Worm (Caenorhabditis elegans) whole organism, early embryonic: ENCODE data around the gene srg-33.

Experiments used
- aly-1 ChIP-seq: sonication (generic microtip); optimal IDR thresholded peaks from 2 replicates; lab custom pipeline; 2016; ENCODE audit warnings: missing genetic modification characterization, missing compliant biosample characterization
- ama-1 ChIP-seq: fragments of 150-350 bp; optimal IDR thresholded peaks from 2 replicates; lab custom pipeline; 2014
- ceh-13 ChIP-seq: fragments of 200-800 bp; sonication (Bioruptor generic); optimal IDR thresholded peaks from 2 replicates; lab custom pipeline; 2018; ENCODE audit warnings: mild to moderate bottlenecking, missing genetic modification characterization, missing compliant biosample characterization
- flt-1 ChIP-seq: fragments of 200-800 bp; sonication (Bioruptor generic); IDR thresholded peaks from 2 replicates; pipeline ENCODE4 v1.3.6; 2022; ENCODE audit warnings: missing genetic modification characterization, missing compliant biosample characterization
- hmbx-1 ChIP-seq: sonication (generic microtip); optimal IDR thresholded peaks from 2 replicates; lab custom pipeline; 2016; ENCODE audit warnings: mild to moderate bottlenecking, missing genetic modification characterization, missing compliant biosample characterization
- hmg-4 ChIP-seq: fragments of 200-800 bp; sonication (Bioruptor generic); optimal IDR thresholded peaks from 2 replicates; lab custom pipeline; 2018; ENCODE audit warnings: mild to moderate bottlenecking, missing genetic modification characterization, missing compliant biosample characterization
- scrt-1 ChIP-seq: fragments of 200-800 bp; sonication (Bioruptor generic); IDR thresholded peaks from 2 replicates; pipeline ENCODE4 v1.3.6; 2022; ENCODE audit warnings: missing genetic modification characterization, missing compliant biosample characterization
- tbx-11 ChIP-seq: fragments of 200-800 bp; sonication (Bioruptor generic); IDR thresholded peaks from 2 replicates; pipeline ENCODE4 v1.3.6; 2022; ENCODE audit warnings: missing genetic modification characterization, missing compliant biosample characterization
- tra-4 ChIP-seq: sonication (generic microtip); optimal IDR thresholded peaks from 2 replicates; lab custom pipeline; 2017; ENCODE audit warnings: missing genetic modification characterization, missing compliant biosample characterization

ce11 chrV:8282933-8283332 is 8.9 kb upstream of the srg-33 start:
- TF ChIP-seq ama-1 (lab: Kevin White, UChicago) (no peak), ceh-13 (GFP tag; lab: Kevin White, UChicago) (no peak), scrt-1 (no peak), hmg-4 (GFP tag; lab: Kevin White, UChicago) (no peak), tbx-11 (GFP tag; lab: Robert Waterston, UW) (no peak), flt-1 (GFP tag; lab: Robert Waterston, UW) (no peak), tra-4 (tag; lab: Kevin White, UChicago) (no peak), hmbx-1 (tag; lab: Kevin White, UChicago) (no peak), aly-1 (no peak)
